Worm (Caenorhabditis elegans) whole organism, midembryonic: ENCODE data around the gene nhr-103.

Experiments used
- T22C8.4 ChIP-seq: fragments of 200-800 bp; sonication (Bioruptor generic); IDR thresholded peaks from 2 replicates; pipeline ENCODE4 v1.3.6; 2022; ENCODE audit warnings: missing genetic modification characterization, missing compliant biosample characterization
- cog-1 ChIP-seq: sonication (generic microtip); optimal IDR thresholded peaks from 2 replicates; lab custom pipeline; 2016; ENCODE audit warnings: missing genetic modification characterization, missing compliant biosample characterization
- flt-1 ChIP-seq: fragments of 200-800 bp; sonication (Bioruptor generic); IDR thresholded peaks from 2 replicates; pipeline ENCODE4 v1.3.6; 2022; ENCODE audit warnings: missing genetic modification characterization, missing compliant biosample characterization
- klf-2 ChIP-seq: fragments of 200-800 bp; sonication (Bioruptor generic); conservative IDR thresholded peaks from 2 replicates; pipeline ENCODE4 v1.3.6; 2022; ENCODE audit warnings: missing genetic modification reagents, missing genetic modification characterization, missing compliant biosample characterization
- med-1 ChIP-seq: sonication (generic microtip); optimal IDR thresholded peaks from 2 replicates; lab custom pipeline; 2017; ENCODE audit warnings: missing genetic modification characterization, mild to moderate bottlenecking, missing compliant biosample characterization, antibody characterized with exemption, missing genetic modification reagents; ENCODE audit not compliant: insufficient read depth
- ref-1 ChIP-seq: fragments of 200-800 bp; sonication (Bioruptor generic); conservative IDR thresholded peaks from 2 replicates; pipeline ENCODE4 v1.3.6; 2022; ENCODE audit warnings: missing genetic modification reagents, missing genetic modification characterization, missing compliant biosample characterization
- tab-1 ChIP-seq: fragments of 200-800 bp; sonication (Bioruptor generic); IDR thresholded peaks from 2 replicates; pipeline ENCODE4 v1.3.6; 2022; ENCODE audit warnings: missing genetic modification characterization, missing compliant biosample characterization
- ztf-23 ChIP-seq: fragments of 200-800 bp; sonication (Bioruptor generic); IDR thresholded peaks from 2 replicates; pipeline ENCODE4 v1.3.6; 2022; ENCODE audit warnings: missing genetic modification reagents, missing genetic modification characterization, missing compliant biosample characterization
- ztf-29 ChIP-seq: fragments of 200-800 bp; sonication (Bioruptor generic); IDR thresholded peaks from 2 replicates; pipeline ENCODE4 v1.3.6; 2022; ENCODE audit warnings: missing genetic modification reagents, missing genetic modification characterization, missing compliant biosample characterization

DNA sequence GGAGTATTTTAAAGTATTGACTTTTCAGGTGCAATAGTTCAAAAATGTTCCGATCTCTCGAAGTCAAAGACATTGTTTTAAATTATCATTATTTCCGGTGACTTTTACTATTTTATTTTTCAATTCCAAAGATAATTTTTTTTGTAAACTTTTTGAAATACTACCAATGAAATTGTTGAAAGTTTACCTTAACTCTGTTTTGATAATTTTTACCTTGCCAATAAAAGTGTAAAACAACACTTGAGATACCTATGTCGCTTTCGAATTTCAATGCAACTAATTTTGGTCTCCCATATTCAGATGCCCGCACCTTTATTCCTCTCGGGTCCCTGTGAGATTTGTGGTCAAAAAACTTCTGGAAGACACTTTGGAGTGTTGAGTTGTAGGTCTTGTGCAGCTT lies at the start of gene nhr-103:
- TF ChIP-seq med-1 (GFP tag; lab: Kevin White, UChicago) (no peak), ztf-29 (no peak), cog-1 (tag; lab: Kevin White, UChicago) (no peak), ztf-23 (no peak), flt-1 (GFP tag; lab: Robert Waterston, UW) (no peak), T22C8.4 (GFP tag; lab: Robert Waterston, UW) (no peak), klf-2 (GFP tag; lab: Robert Waterston, UW) (no peak), tab-1 (no peak), ref-1 (GFP tag; lab: Robert Waterston, UW) (no peak)
